Fruit fly (Drosophila melanogaster): ENCODE data around the gene mud.

- TF ChIP-seq Myc (optimal IDR thresholded peaks at IDR 0.05) (no peak), Sin3A (optimal IDR thresholded peaks at IDR 0.05) (no peak)
These were observed 13.1 kb upstream of the mud start for dm6 chrX:14234468-14234867.
